Fruit fly (Drosophila melanogaster): ENCODE measurements around the gene crp.

Gene crp

dm6 chr2L:16299466-16300311 lies 12.2 kb upstream of the crp start, which contains the start of the genes heix and CG17328 (continued):
- TF ChIP-seq tap (tag; optimal IDR thresholded peaks at IDR 0.05) (no peak), CG14965 (GFP tag; optimal IDR thresholded peaks at IDR 0.05; ENCODE audit: borderline replicate concordance) (no peak), onecut (GFP tag; IDR thresholded peaks at IDR 0.05) (peak; percentile 8; the same call in 1 of the 2 replicates), HLH54F (GFP tag; optimal IDR thresholded peaks at IDR 0.05) (peak; percentile 73), CG4282 (GFP tag; optimal IDR thresholded peaks at IDR 0.05) (no peak), CG14667 (GFP tag; IDR thresholded peaks at IDR 0.05) (no peak; the same call in 1 of the 2 replicates), dpn (GFP tag; optimal IDR thresholded peaks at IDR 0.05) (peak; percentile 70 to 72), sc (optimal IDR thresholded peaks at IDR 0.05) (no peak), sc (GFP tag; optimal IDR thresholded peaks at IDR 0.05) (no peak), CG13287 (GFP tag; IDR thresholded peaks at IDR 0.05; ENCODE audit: partially characterized antibody) (0 out of 2 replicates have a peak, but pooled peaks have one; percentile 28), CG16863 (GFP tag; optimal IDR thresholded peaks at IDR 0.05) (peak; percentile 49), br (optimal IDR thresholded peaks at IDR 0.05) (no peak), corto (GFP tag; optimal IDR thresholded peaks at IDR 0.05) (peak; percentile 33), CG15269 (tag; optimal IDR thresholded peaks at IDR 0.05) (no peak), sim (GFP tag; IDR thresholded peaks at IDR 0.05) (no peak), pnt (GFP tag; optimal IDR thresholded peaks at IDR 0.05) (peak; percentile 59), Xbp1 (GFP tag; optimal IDR thresholded peaks at IDR 0.05) (peak; percentile 81), CG5953 (GFP tag; IDR thresholded peaks at IDR 0.05) (peak; percentile 43; the same call in 1 of the 2 replicates), CG15011 (GFP tag; optimal IDR thresholded peaks at IDR 0.05) (no peak), CG9932 (GFP tag; IDR thresholded peaks at IDR 0.05) (peak; percentile 89), wor (GFP tag; IDR thresholded peaks at IDR 0.05) (peak; percentile 41; the same call in 1 of the 2 replicates), Six4 (GFP tag; optimal IDR thresholded peaks at IDR 0.05) (peak; percentile 59), CG11695 (GFP tag; IDR thresholded peaks at IDR 0.05) (peak; percentile 62; the same call in 1 of the 3 replicates), CG11247 (GFP tag; IDR thresholded peaks at IDR 0.05) (peak; percentile 74), abd-A (tag; optimal IDR thresholded peaks at IDR 0.05) (no peak), sob (GFP tag; IDR thresholded peaks at IDR 0.05) (peak; percentile 68), grau (tag; optimal IDR thresholded peaks at IDR 0.05) (peak; percentile 99), btn (GFP tag; optimal IDR thresholded peaks at IDR 0.05) (no peak), Atf-2 (GFP tag; optimal IDR thresholded peaks at IDR 0.05) (peak; percentile 77), CG7928 (GFP tag; optimal IDR thresholded peaks at IDR 0.05) (peak; percentile 96), CG13894 (tag; optimal IDR thresholded peaks at IDR 0.05) (peak; percentile 32), CG17328 (GFP tag; IDR thresholded peaks at IDR 0.05) (peak; percentile 85), dan (GFP tag; IDR thresholded peaks at IDR 0.05) (no peak), Hsf (GFP tag; optimal IDR thresholded peaks at IDR 0.05) (peak; percentile 76), crp (GFP tag; optimal IDR thresholded peaks at IDR 0.05) (peak; percentile 37 to 94), Tbp (GFP tag; optimal IDR thresholded peaks at IDR 0.05) (no peak), Pdp1 (GFP tag; optimal IDR thresholded peaks at IDR 0.05) (peak; percentile 53 to 74), eyg (GFP tag; optimal IDR thresholded peaks at IDR 0.05) (peak; percentile 64), Usf (GFP tag; optimal IDR thresholded peaks at IDR 0.05) (peak; percentile 33), dm (GFP tag; optimal IDR thresholded peaks at IDR 0.05) (peak; percentile 26), GATAe (GFP tag; conservative IDR thresholded peaks at IDR 0.05) (no peak), CrebB (tag; optimal IDR thresholded peaks at IDR 0.05) (peak; percentile 23), B-H1 (GFP tag; IDR thresholded peaks at IDR 0.05) (peak; percentile 34; the same call in 1 of the 3 replicates), sd (tag; optimal IDR thresholded peaks at IDR 0.05) (peak; percentile 6), CG9797 (GFP tag; optimal IDR thresholded peaks at IDR 0.05) (peak; percentile 75), fd96Cb (tag; optimal IDR thresholded peaks at IDR 0.05) (peak; percentile 58), Drgx (GFP tag; IDR thresholded peaks at IDR 0.05) (0 out of 2 replicates have a peak, but pooled peaks have one; percentile 20), fd3F (GFP tag; optimal IDR thresholded peaks at IDR 0.05) (peak; percentile 65), Mad (GFP tag; optimal IDR thresholded peaks at IDR 0.05) (peak; percentile 69)

Measured in whole organism, embryonic.